Worm (Caenorhabditis elegans) whole organism, L2 larva: ENCODE measurements around the gene Y110A2AL.10.

Source experiments
- F13H6.1 ChIP-seq: sonication (generic microtip); optimal IDR thresholded peaks from 2 replicates; lab custom pipeline; 2016; ENCODE audit warnings: missing genetic modification characterization, missing compliant biosample characterization
- ceh-16 ChIP-seq: fragments of 150-350 bp; optimal IDR thresholded peaks from 2 replicates; lab custom pipeline; 2014; ENCODE audit warnings: missing biosample characterization, missing genetic modification characterization
- elt-1 ChIP-seq: fragments of 150-350 bp; optimal IDR thresholded peaks from 2 replicates; lab custom pipeline; 2014; ENCODE audit warnings: missing biosample characterization, missing genetic modification characterization
- lsy-2 ChIP-seq, 2 experiments: fragments of 150-350 bp in 1 of 2; sonication (generic microtip) in 1 of 2; optimal IDR thresholded peaks; 2 replicates each; lab custom pipeline; 2014 to 2017; ENCODE audit warnings: missing biosample characterization in 2 of 2, missing genetic modification characterization in 2 of 2
- mdl-1 ChIP-seq, 2 experiments: fragments of 150-350 bp in 1 of 2; sonication (generic microtip) in 1 of 2; optimal IDR thresholded peaks; 2 replicates each; lab custom pipeline; 2017; ENCODE audit warnings: missing biosample characterization in 2 of 2, missing genetic modification characterization in 2 of 2
- nhr-12 ChIP-seq: fragments of 150-350 bp; optimal IDR thresholded peaks from 2 replicates; lab custom pipeline; 2014; ENCODE audit warnings: missing biosample characterization, missing genetic modification characterization
- skn-1 ChIP-seq: sonication (generic microtip); optimal IDR thresholded peaks from 2 replicates; lab custom pipeline; 2017; ENCODE audit warnings: missing biosample characterization, missing genetic modification characterization
- sma-3 ChIP-seq: sonication (generic microtip); optimal IDR thresholded peaks from 2 replicates; lab custom pipeline; 2016; ENCODE audit warnings: missing genetic modification reagents, missing genetic modification characterization, missing compliant biosample characterization
- snpc-4 ChIP-seq: fragments of 150-350 bp; optimal IDR thresholded peaks from 2 replicates; lab custom pipeline; 2014; ENCODE audit warnings: missing biosample characterization, missing genetic modification characterization

Y110A2AL.10 gene

DNA sequence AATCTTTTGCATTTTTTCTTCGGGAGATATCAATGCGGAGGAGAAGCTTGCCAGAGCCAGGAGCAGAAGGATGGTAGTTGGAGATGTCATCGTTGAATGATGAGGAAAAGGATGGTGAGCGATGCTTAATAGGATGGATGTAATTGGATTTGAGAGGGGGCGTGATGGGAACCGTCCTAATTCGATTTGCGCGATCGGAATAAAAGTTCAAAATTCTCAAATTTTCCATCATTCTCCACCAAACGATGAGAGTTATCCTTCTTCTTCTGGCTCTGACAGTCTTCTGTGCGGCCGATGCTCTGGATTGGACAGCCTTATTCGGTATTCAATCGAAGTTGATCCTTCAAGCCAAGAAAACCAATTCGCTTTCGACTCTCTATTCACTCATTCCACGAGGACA lies 47.5 kb downstream of the Y110A2AL.10 start, which contains the start of the genes K12H6.4 and K12H6.9:
Gene K12H6.4 (minus strand): TSS at position 101 of the 400 bp plus-strand sequence.
Gene K12H6.9 (plus strand): TSS at position 236 of the 400 bp plus-strand sequence.
- no peak for TF ChIP-seq skn-1
- no peak for TF ChIP-seq ceh-16 (tag; lab: Kevin White, UChicago)
- TF ChIP-seq lsy-2 (tag; optimal IDR thresholded peaks at IDR 0.05; lab: Kevin White, UChicago), result no peak
- no peak for TF ChIP-seq nhr-12
- TF ChIP-seq elt-1, result no peak
- TF ChIP-seq sma-3 (GFP tag; lab: Kevin White, UChicago), result no peak
- no peak for TF ChIP-seq F13H6.1 (tag; lab: Kevin White, UChicago)
- TF ChIP-seq mdl-1 (tag; optimal IDR thresholded peaks at IDR 0.05; lab: Kevin White, UChicago), result no peak

DNA sequence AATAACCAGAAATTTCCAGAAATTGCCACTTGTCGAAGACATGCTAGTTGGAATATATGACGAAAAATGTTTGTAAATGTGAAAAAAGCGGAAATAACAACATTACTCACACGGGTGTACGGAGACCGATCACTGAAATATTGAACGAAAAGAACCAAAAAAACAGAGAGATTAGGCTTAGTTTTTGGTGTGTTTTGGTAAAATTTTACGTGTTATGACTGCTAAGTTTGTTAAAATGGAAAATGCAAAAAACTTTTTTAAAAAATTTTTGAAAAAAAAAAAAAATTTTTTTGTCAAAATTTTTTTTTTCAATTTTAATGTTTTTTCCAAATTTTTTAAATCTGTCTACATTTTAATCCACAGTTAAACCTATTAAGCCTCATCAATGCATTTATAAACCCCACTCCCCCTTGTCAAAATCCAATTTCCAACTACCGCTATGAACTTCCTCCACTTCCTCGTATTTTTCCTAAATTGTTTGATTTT lies 49.2 kb downstream of the Y110A2AL.10 start, which contains the start of the genes fut-4 and K12H6.10:
Gene fut-4 (minus strand): TSS at position 101 of the 486 bp plus-strand sequence.
Gene K12H6.10 (plus strand): TSS at position 436 of the 486 bp plus-strand sequence.
- no peak for TF ChIP-seq snpc-4 (tag; lab: Kevin White, UChicago)
